Worm (Caenorhabditis elegans) whole organism, L4 larva: ENCODE results near the gene acl-5.
A peak's percentile ranks its signal among the peaks of the same experiment; 100 is the strongest.

ENCODE experiments used
- F49E8.2 ChIP-seq: sonication (generic microtip); optimal IDR thresholded peaks from 2 replicates; lab custom pipeline; 2016; ENCODE audit warnings: missing compliant biosample characterization, mild to moderate bottlenecking, missing genetic modification characterization, borderline replicate concordance
- T20F7.1 ChIP-seq: fragments of 200-800 bp; sonication (Bioruptor generic); optimal IDR thresholded peaks from 2 replicates; lab custom pipeline; 2018; ENCODE audit warnings: mild to moderate bottlenecking, missing genetic modification characterization, missing compliant biosample characterization
- T26A8.4 ChIP-seq: fragments of 200-800 bp; sonication (Bioruptor generic); IDR thresholded peaks from 2 replicates; pipeline ENCODE4 v1.3.6; 2022; ENCODE audit warnings: missing genetic modification characterization, missing compliant biosample characterization
- aly-2 ChIP-seq: sonication (generic microtip); optimal IDR thresholded peaks from 2 replicates; lab custom pipeline; 2018; ENCODE audit warnings: missing biosample characterization, missing genetic modification characterization
- attf-4 ChIP-seq: sonication (generic microtip); optimal IDR thresholded peaks from 3 replicates; lab custom pipeline; 2017; ENCODE audit warnings: missing biosample characterization, missing genetic modification characterization
- ceh-20 ChIP-seq: fragments of 200-800 bp; sonication (Bioruptor generic); IDR thresholded peaks from 2 replicates; pipeline ENCODE4 v1.3.6; 2022; ENCODE audit warnings: missing genetic modification reagents, missing genetic modification characterization, missing compliant biosample characterization
- ceh-44 ChIP-seq: fragments of 200-800 bp; sonication (Bioruptor generic); IDR thresholded peaks from 2 replicates; pipeline ENCODE4 v1.3.6; 2022; ENCODE audit warnings: missing genetic modification reagents, missing genetic modification characterization, missing compliant biosample characterization
- ceh-62 ChIP-seq: sonication (generic microtip); optimal IDR thresholded peaks from 2 replicates; lab custom pipeline; 2017; ENCODE audit warnings: missing biosample characterization, missing genetic modification characterization
- ceh-82 ChIP-seq: sonication (generic microtip); optimal IDR thresholded peaks from 2 replicates; lab custom pipeline; 2017; ENCODE audit warnings: missing biosample characterization, missing genetic modification characterization
- cey-2 ChIP-seq: sonication (generic microtip); optimal IDR thresholded peaks from 3 replicates; lab custom pipeline; 2017; ENCODE audit warnings: missing genetic modification characterization, mild to moderate bottlenecking, missing compliant biosample characterization, antibody characterized with exemption, borderline replicate concordance; ENCODE audit not compliant: insufficient read depth
- daf-16 ChIP-seq, 3 experiments: sonication (generic microtip); optimal IDR thresholded peaks; 2 replicates each; lab custom pipeline; 2016 to 2017; ENCODE audit warnings: missing genetic modification characterization in 3 of 3, missing genetic modification reagents in 3 of 3, mild to moderate bottlenecking in 2 of 3, missing compliant biosample characterization in 2 of 3, missing biosample characterization in 1 of 3, moderate library complexity in 1 of 3
- dmd-6 ChIP-seq: fragments of 200-800 bp; sonication (Bioruptor generic); IDR thresholded peaks from 2 replicates; pipeline ENCODE4 v1.3.6; 2022; ENCODE audit warnings: missing genetic modification reagents, missing genetic modification characterization, missing compliant biosample characterization
- dve-1 ChIP-seq: sonication (generic microtip); optimal IDR thresholded peaks from 2 replicates; lab custom pipeline; 2017; ENCODE audit warnings: antibody characterized with exemption, mild to moderate bottlenecking, missing genetic modification characterization, missing compliant biosample characterization; ENCODE audit not compliant: insufficient read depth
- egl-27 ChIP-seq: sonication (generic microtip); optimal IDR thresholded peaks from 3 replicates; lab custom pipeline; 2017; ENCODE audit warnings: missing biosample characterization, missing genetic modification reagents, missing genetic modification characterization
- fkh-10 ChIP-seq: fragments of 150-350 bp; optimal IDR thresholded peaks from 2 replicates; lab custom pipeline; 2014; ENCODE audit warnings: missing biosample characterization, missing genetic modification reagents, missing genetic modification characterization
- hif-1 ChIP-seq, 2 experiments: sonication (generic microtip); optimal IDR thresholded peaks; 2 replicates each; lab custom pipeline; 2016 to 2017; ENCODE audit warnings: missing compliant biosample characterization in 2 of 2, missing genetic modification characterization in 2 of 2, missing genetic modification reagents in 2 of 2, missing genotype in 2 of 2, mild to moderate bottlenecking in 1 of 2
- hlh-11 ChIP-seq: fragments of 200-800 bp; sonication (Bioruptor generic); optimal IDR thresholded peaks from 2 replicates; lab custom pipeline; 2018; ENCODE audit warnings: mild to moderate bottlenecking, missing genetic modification characterization, missing compliant biosample characterization
- hlh-30 ChIP-seq: sonication (generic microtip); optimal IDR thresholded peaks from 2 replicates; lab custom pipeline; 2017; ENCODE audit warnings: antibody characterized with exemption, mild to moderate bottlenecking, missing genetic modification characterization, missing compliant biosample characterization; ENCODE audit not compliant: insufficient read depth
- lin-1 ChIP-seq: fragments of 200-800 bp; sonication (Bioruptor generic); IDR thresholded peaks from 2 replicates; pipeline ENCODE4 v1.3.6; 2022; ENCODE audit warnings: missing genetic modification reagents, missing genetic modification characterization, missing compliant biosample characterization
- lin-38 ChIP-seq: fragments of 200-800 bp; sonication (Bioruptor generic); IDR thresholded peaks from 2 replicates; pipeline ENCODE4 v1.3.6; 2022; ENCODE audit warnings: missing genetic modification reagents, missing genetic modification characterization, missing compliant biosample characterization
- lin-39 ChIP-seq: fragments of 150-350 bp; optimal IDR thresholded peaks from 2 replicates; lab custom pipeline; 2014; ENCODE audit warnings: missing biosample characterization, missing genetic modification reagents, missing genetic modification characterization
- madf-5 ChIP-seq, 2 experiments: fragments of 200-800 bp; sonication (Bioruptor generic); IDR thresholded peaks; 2 replicates each; pipeline ENCODE4 v1.3.6; 2022; ENCODE audit warnings: missing compliant biosample characterization in 2 of 2, missing genetic modification characterization in 2 of 2
- mep-1 ChIP-seq: fragments of 150-350 bp; sonication (generic microtip); optimal IDR thresholded peaks from 3 replicates; lab custom pipeline; 2014; ENCODE audit warnings: missing biosample characterization, missing genetic modification characterization
- mes-2 ChIP-seq: sonication (generic microtip); optimal IDR thresholded peaks from 2 replicates; lab custom pipeline; 2016; ENCODE audit warnings: missing genotype, mild to moderate bottlenecking, missing genetic modification characterization, missing compliant biosample characterization; ENCODE audit not compliant: poor library complexity, severe bottlenecking
- mxl-3 ChIP-seq: fragments of 200-800 bp; sonication (Bioruptor generic); optimal IDR thresholded peaks from 2 replicates; lab custom pipeline; 2018; ENCODE audit warnings: mild to moderate bottlenecking, missing genetic modification characterization, missing compliant biosample characterization
- nhr-102 ChIP-seq: sonication (generic microtip); optimal IDR thresholded peaks from 2 replicates; lab custom pipeline; 2016; ENCODE audit warnings: mild to moderate bottlenecking, missing genetic modification characterization, moderate library complexity, missing compliant biosample characterization
- nhr-11 ChIP-seq: fragments of 150-350 bp; optimal IDR thresholded peaks from 2 replicates; lab custom pipeline; 2014; ENCODE audit warnings: missing biosample characterization, missing genetic modification characterization
- nhr-237 ChIP-seq: sonication (generic microtip); optimal IDR thresholded peaks from 2 replicates; lab custom pipeline; 2017; ENCODE audit warnings: missing biosample characterization, missing genetic modification characterization
- nhr-28 ChIP-seq: fragments of 150-350 bp; optimal IDR thresholded peaks from 2 replicates; lab custom pipeline; 2014; ENCODE audit warnings: missing biosample characterization, missing genetic modification characterization
- nhr-42 ChIP-seq: fragments of 200-800 bp; sonication (Bioruptor generic); IDR thresholded peaks from 2 replicates; pipeline ENCODE4 v1.3.6; 2022; ENCODE audit warnings: missing genetic modification characterization, missing compliant biosample characterization
- nhr-48 ChIP-seq: sonication (generic microtip); optimal IDR thresholded peaks from 2 replicates; lab custom pipeline; 2016; ENCODE audit warnings: mild to moderate bottlenecking, missing genetic modification characterization, missing compliant biosample characterization
- nhr-6 ChIP-seq: fragments of 150-350 bp; optimal IDR thresholded peaks from 2 replicates; lab custom pipeline; 2014; ENCODE audit warnings: missing biosample characterization, missing genetic modification characterization
- nhr-77 ChIP-seq: fragments of 150-350 bp; optimal IDR thresholded peaks from 2 replicates; lab custom pipeline; 2014; ENCODE audit warnings: missing biosample characterization, missing genetic modification characterization
- php-3 ChIP-seq: fragments of 200-800 bp; sonication (Bioruptor generic); IDR thresholded peaks from 2 replicates; pipeline ENCODE4 v1.3.6; 2022; ENCODE audit warnings: missing genetic modification reagents, missing genetic modification characterization, missing compliant biosample characterization
- set-16 ChIP-seq: fragments of 200-800 bp; sonication (Bioruptor generic); IDR thresholded peaks from 2 replicates; pipeline ENCODE4 v1.3.6; 2022; ENCODE audit warnings: missing genetic modification reagents, missing genetic modification characterization, missing compliant biosample characterization
- spr-1 ChIP-seq: sonication (generic microtip); optimal IDR thresholded peaks from 2 replicates; lab custom pipeline; 2016; ENCODE audit warnings: mild to moderate bottlenecking, missing genetic modification characterization, missing compliant biosample characterization
- spr-3 ChIP-seq: fragments of 200-800 bp; sonication (Bioruptor generic); optimal IDR thresholded peaks from 2 replicates; lab custom pipeline; 2018; ENCODE audit warnings: mild to moderate bottlenecking, missing genetic modification characterization, missing compliant biosample characterization
- tra-1 ChIP-seq: fragments of 200-800 bp; sonication (Bioruptor generic); IDR thresholded peaks from 2 replicates; pipeline ENCODE4 v1.3.6; 2022; ENCODE audit warnings: missing genetic modification reagents, missing genetic modification characterization, missing compliant biosample characterization
- unc-130 ChIP-seq: sonication (generic microtip); optimal IDR thresholded peaks from 2 replicates; lab custom pipeline; 2016; ENCODE audit warnings: missing genetic modification reagents, missing genetic modification characterization, missing compliant biosample characterization
- unc-39 ChIP-seq: sonication (generic microtip); optimal IDR thresholded peaks from 2 replicates; lab custom pipeline; 2017; ENCODE audit warnings: missing biosample characterization, missing genetic modification characterization
- unc-62 ChIP-seq, 3 experiments: fragments of 150-350 bp in 1 of 3; sonication (generic microtip); optimal IDR thresholded peaks in 2 of 3; peaks in 1 of 3; 1 replicate in 1 of 3; 2 replicates in 2 of 3; lab custom pipeline; 2014 to 2017; ENCODE audit warnings: missing biosample characterization in 3 of 3, missing genetic modification characterization in 3 of 3, missing genetic modification reagents in 3 of 3, missing genotype in 1 of 3
- vab-7 ChIP-seq: fragments of 200-800 bp; sonication (Bioruptor generic); IDR thresholded peaks from 2 replicates; pipeline ENCODE4 v1.3.6; 2022; ENCODE audit warnings: missing genetic modification reagents, missing genetic modification characterization, missing compliant biosample characterization
- zag-1 ChIP-seq: fragments of 150-350 bp; optimal IDR thresholded peaks from 2 replicates; lab custom pipeline; 2014; ENCODE audit warnings: missing biosample characterization, missing genetic modification characterization
- zfp-2 ChIP-seq: sonication (generic microtip); optimal IDR thresholded peaks from 2 replicates; lab custom pipeline; 2016; ENCODE audit warnings: mild to moderate bottlenecking, missing genetic modification characterization, missing compliant biosample characterization
- ztf-11 ChIP-seq: fragments of 150-350 bp; optimal IDR thresholded peaks from 2 replicates; lab custom pipeline; 2014; ENCODE audit warnings: missing biosample characterization, missing genetic modification characterization
- ztf-7 ChIP-seq: fragments of 150-350 bp; optimal IDR thresholded peaks from 2 replicates; lab custom pipeline; 2014; ENCODE audit warnings: missing biosample characterization, missing genetic modification characterization

Gene acl-5

ce11 chrX:10333301-10333854, 6.1 kb upstream of the acl-5 start, which contains the start of gene R07E3.4 (continued):
- TF ChIP-seq ceh-62 (tag; lab: Kevin White, UChicago) (no peak), T26A8.4 (GFP tag; lab: Robert Waterston, UW) (no peak), ceh-82 (no peak), daf-16 (GFP tag; optimal IDR thresholded peaks at IDR 0.05; lab: Kevin White, UChicago) (peak in 1 of 2 experiments; percentile 14), daf-16 (tag; optimal IDR thresholded peaks at IDR 0.05; lab: Kevin White, UChicago) (peak; percentile 93), lin-39 (tag; lab: Kevin White, UChicago) (no peak), ztf-7 (tag; lab: Kevin White, UChicago) (no peak), spr-3 (GFP tag; lab: Kevin White, UChicago) (no peak), unc-39 (tag; lab: Kevin White, UChicago) (no peak), hif-1 (tag; optimal IDR thresholded peaks at IDR 0.05; lab: Kevin White, UChicago) (no peak), tra-1 (GFP tag; lab: Robert Waterston, UW) (peak; percentile 49; the same call in 1 of the 2 replicates), ceh-20 (GFP tag; lab: Robert Waterston, UW) (no peak), hlh-11 (peak; percentile 65), F49E8.2 (tag; lab: Kevin White, UChicago) (no peak), ztf-11 (tag; lab: Kevin White, UChicago) (no peak), mep-1 (no peak), set-16 (GFP tag; lab: Robert Waterston, UW) (no peak), nhr-237 (no peak), nhr-6 (tag; lab: Kevin White, UChicago) (no peak), lin-38 (GFP tag; lab: Robert Waterston, UW) (no peak), unc-130 (no peak), dmd-6 (peak; percentile 79), lin-1 (GFP tag; lab: Robert Waterston, UW) (peak; percentile 47; the same call in 1 of the 2 replicates), unc-62 (GFP tag; optimal IDR thresholded peaks at IDR 0.05 in 1 of 2; lab: Kevin White, UChicago) (no peak), unc-62 (tag; optimal IDR thresholded peaks at IDR 0.05; lab: Kevin White, UChicago) (no peak), mes-2 (tag; lab: Kevin White, UChicago) (no peak), zag-1 (no peak), egl-27 (tag; lab: Kevin White, UChicago) (no peak), vab-7 (GFP tag; lab: Robert Waterston, UW) (no peak)

- TF ChIP-seq dve-1 (tag; lab: Kevin White, UChicago) (peak; percentile 54), attf-4 (tag; lab: Kevin White, UChicago) (no peak), nhr-77 (tag; lab: Kevin White, UChicago) (no peak), zfp-2 (tag; lab: Kevin White, UChicago) (no peak), nhr-28 (tag; lab: Kevin White, UChicago) (peak; percentile 57), nhr-48 (tag; lab: Kevin White, UChicago) (peak; percentile 80), T20F7.1 (peak; percentile 55), madf-5 (GFP tag; IDR thresholded peaks at IDR 0.05; lab: Robert Waterston, UW) (no peak), daf-16 (GFP tag; optimal IDR thresholded peaks at IDR 0.05; lab: Kevin White, UChicago) (no peak), daf-16 (tag; optimal IDR thresholded peaks at IDR 0.05; lab: Kevin White, UChicago) (peak; percentile 17), php-3 (GFP tag; lab: Robert Waterston, UW) (peak; percentile 14; the same call in 1 of the 2 replicates), mep-1 (peak; percentile 38), hlh-30 (tag; lab: Kevin White, UChicago) (peak; percentile 35), vab-7 (GFP tag; lab: Robert Waterston, UW) (no peak), ceh-44 (GFP tag; lab: Robert Waterston, UW) (no peak), mes-2 (tag; lab: Kevin White, UChicago) (no peak), spr-1 (tag; lab: Kevin White, UChicago) (peak; percentile 12), nhr-42 (GFP tag; lab: Robert Waterston, UW) (no peak), nhr-11 (peak; percentile 46), nhr-102 (tag; lab: Kevin White, UChicago) (no peak), mxl-3 (GFP tag; lab: Kevin White, UChicago) (peak; percentile 64), nhr-237 (no peak), fkh-10 (GFP tag; lab: Kevin White, UChicago) (no peak), egl-27 (tag; lab: Kevin White, UChicago) (no peak), T26A8.4 (GFP tag; lab: Robert Waterston, UW) (no peak; the same call in 1 of the 2 replicates), unc-62 (GFP tag; optimal IDR thresholded peaks at IDR 0.05 in 1 of 2; lab: Kevin White, UChicago) (peak in 1 of 2 experiments; percentile 38), unc-62 (tag; optimal IDR thresholded peaks at IDR 0.05; lab: Kevin White, UChicago) (no peak), aly-2 (no peak), ztf-11 (tag; lab: Kevin White, UChicago) (no peak), cey-2 (tag; lab: Kevin White, UChicago) (no peak)
These were observed 4.9 kb upstream of the acl-5 start for ce11 chrX:10332035-10332614.
